Worm (Caenorhabditis elegans) whole organism, L1 larva: ENCODE measurements around the gene F49F1.11.
"Not testable (repeated sequence)": the region's sequence is repeated elsewhere in the genome, so short reads cannot be mapped to it uniquely, and the experiment has no call there.

Source experiments
- F16B12.6 ChIP-seq: fragments of 150-350 bp; optimal IDR thresholded peaks from 2 replicates; lab custom pipeline; 2014; ENCODE audit warnings: missing biosample characterization, missing genetic modification characterization
- aha-1 ChIP-seq: fragments of 150-350 bp; optimal IDR thresholded peaks from 2 replicates; lab custom pipeline; 2014; ENCODE audit warnings: missing biosample characterization, missing genetic modification characterization
- alr-1 ChIP-seq: fragments of 200-800 bp; sonication (Bioruptor generic); optimal IDR thresholded peaks from 2 replicates; lab custom pipeline; 2018; ENCODE audit warnings: borderline replicate concordance, mild to moderate bottlenecking, missing genetic modification characterization, missing compliant biosample characterization
- ceh-8 ChIP-seq: fragments of 200-800 bp; sonication (Bioruptor generic); optimal IDR thresholded peaks from 2 replicates; lab custom pipeline; 2018; ENCODE audit warnings: mild to moderate bottlenecking, missing genetic modification characterization, moderate library complexity, missing compliant biosample characterization
- ceh-88 ChIP-seq: fragments of 200-800 bp; sonication (Bioruptor generic); IDR thresholded peaks from 2 replicates; pipeline ENCODE4 v1.3.6; 2022; ENCODE audit warnings: missing genetic modification characterization, missing compliant biosample characterization
- dpl-1 ChIP-seq, 3 experiments: fragments of 150-350 bp in 2 of 3; sonication (generic microtip) in 1 of 3; optimal IDR thresholded peaks; 2 replicates each; lab custom pipeline; 2014 to 2017; ENCODE audit warnings: missing biosample characterization in 3 of 3, missing genetic modification characterization in 3 of 3, missing genetic modification reagents in 3 of 3
- dsc-1 ChIP-seq: sonication (generic microtip); optimal IDR thresholded peaks from 2 replicates; lab custom pipeline; 2016; ENCODE audit warnings: mild to moderate bottlenecking, missing genetic modification characterization, missing compliant biosample characterization
- efl-1 ChIP-seq, 4 experiments: fragments of 150-350 bp; optimal IDR thresholded peaks in 3 of 4; peaks in 1 of 4; 1 replicate in 1 of 4; 2 replicates in 3 of 4; lab custom pipeline; 2014; ENCODE audit warnings: missing biosample characterization in 2 of 4, missing genetic modification characterization in 2 of 4, missing genetic modification reagents in 2 of 4
- egl-13 ChIP-seq: sonication (generic microtip); optimal IDR thresholded peaks from 2 replicates; lab custom pipeline; 2016; ENCODE audit warnings: missing genotype, missing genetic modification reagents, missing genetic modification characterization, missing compliant biosample characterization
- egl-27 ChIP-seq, 2 experiments: fragments of 150-350 bp in 1 of 2; sonication (generic microtip); optimal IDR thresholded peaks; 3 replicates each; lab custom pipeline; 2017 to 2018; ENCODE audit warnings: missing biosample characterization in 2 of 2, missing genetic modification characterization in 2 of 2, missing genetic modification reagents in 2 of 2
- fkh-8 ChIP-seq: sonication (generic microtip); optimal IDR thresholded peaks from 2 replicates; lab custom pipeline; 2016; ENCODE audit warnings: mild to moderate bottlenecking, missing genetic modification characterization, missing compliant biosample characterization
- grh-1 ChIP-seq: fragments of 200-800 bp; sonication (Bioruptor generic); IDR thresholded peaks from 2 replicates; pipeline ENCODE4 v1.3.6; 2022; ENCODE audit warnings: missing genetic modification reagents, missing genetic modification characterization, missing compliant biosample characterization
- isw-1 ChIP-seq: fragments of 200-800 bp; sonication (Bioruptor generic); IDR thresholded peaks from 2 replicates; pipeline ENCODE4 v1.3.6; 2022; ENCODE audit warnings: missing genetic modification characterization, missing compliant biosample characterization
- lin-14 ChIP-seq: fragments of 200-800 bp; sonication (Bioruptor generic); optimal IDR thresholded peaks from 2 replicates; lab custom pipeline; 2018; ENCODE audit warnings: mild to moderate bottlenecking, missing genetic modification characterization, moderate library complexity, missing compliant biosample characterization
- lin-15B ChIP-seq: fragments of 150-350 bp; sonication (generic microtip); optimal IDR thresholded peaks from 3 replicates; lab custom pipeline; 2014; ENCODE audit warnings: missing biosample characterization, missing genetic modification characterization
- lin-35 ChIP-seq, 2 experiments: fragments of 150-350 bp; optimal IDR thresholded peaks; 2 replicates each; lab custom pipeline; 2014; ENCODE audit warnings: missing biosample characterization in 2 of 2, missing genetic modification characterization in 2 of 2, missing genetic modification reagents in 2 of 2
- lir-3 ChIP-seq: sonication (generic microtip); optimal IDR thresholded peaks from 2 replicates; lab custom pipeline; 2016; ENCODE audit warnings: mild to moderate bottlenecking, missing genetic modification characterization, moderate library complexity, missing compliant biosample characterization; ENCODE audit not compliant: poor library complexity
- lsy-2 ChIP-seq, 2 experiments: fragments of 150-350 bp; optimal IDR thresholded peaks; 2 replicates each; lab custom pipeline; 2014; ENCODE audit warnings: missing biosample characterization in 2 of 2, missing genetic modification characterization in 2 of 2
- mab-9 ChIP-seq: fragments of 200-800 bp; sonication (Bioruptor generic); IDR thresholded peaks from 2 replicates; pipeline ENCODE4 v1.3.6; 2022; ENCODE audit warnings: missing genetic modification reagents, missing genetic modification characterization, missing compliant biosample characterization
- nhr-19 ChIP-seq: fragments of 200-800 bp; sonication (Bioruptor generic); conservative IDR thresholded peaks from 2 replicates; pipeline ENCODE4 v1.3.6; 2022; ENCODE audit warnings: missing genetic modification characterization, missing compliant biosample characterization
- nhr-20 ChIP-seq: sonication (generic microtip); optimal IDR thresholded peaks from 2 replicates; lab custom pipeline; 2016; ENCODE audit warnings: mild to moderate bottlenecking, missing genetic modification characterization, missing compliant biosample characterization
- nhr-47 ChIP-seq: sonication (generic microtip); optimal IDR thresholded peaks from 2 replicates; lab custom pipeline; 2016; ENCODE audit warnings: mild to moderate bottlenecking, missing genetic modification characterization, moderate library complexity, missing compliant biosample characterization
- nhr-71 ChIP-seq: sonication (generic microtip); optimal IDR thresholded peaks from 2 replicates; lab custom pipeline; 2016; ENCODE audit warnings: mild to moderate bottlenecking, missing genetic modification characterization, moderate library complexity, missing compliant biosample characterization
- nhr-85 ChIP-seq: sonication (generic microtip); peaks from one replicate; lab custom pipeline; 2016; ENCODE audit warnings: missing genetic modification characterization, inconsistent platforms, missing compliant biosample characterization
- nhr-90 ChIP-seq: sonication (generic microtip); optimal IDR thresholded peaks from 2 replicates; lab custom pipeline; 2016; ENCODE audit warnings: mild to moderate bottlenecking, missing genetic modification characterization, missing compliant biosample characterization; ENCODE audit not compliant: poor library complexity
- pag-3 ChIP-seq: sonication (generic microtip); optimal IDR thresholded peaks from 2 replicates; lab custom pipeline; 2017; ENCODE audit warnings: missing genetic modification characterization, mild to moderate bottlenecking, missing compliant biosample characterization, antibody characterized with exemption, borderline replicate concordance; ENCODE audit not compliant: insufficient read depth
- rnt-1 ChIP-seq: sonication (generic microtip); optimal IDR thresholded peaks from 2 replicates; lab custom pipeline; 2016; ENCODE audit warnings: mild to moderate bottlenecking, missing genetic modification characterization, moderate library complexity, missing compliant biosample characterization
- snu-23 ChIP-seq: sonication (generic microtip); optimal IDR thresholded peaks from 2 replicates; lab custom pipeline; 2016; ENCODE audit warnings: missing genetic modification characterization, missing compliant biosample characterization
- swsn-7 ChIP-seq: sonication (generic microtip); optimal IDR thresholded peaks from 2 replicates; lab custom pipeline; 2016; ENCODE audit warnings: missing genetic modification characterization, missing compliant biosample characterization
- tbx-2 ChIP-seq: sonication (generic microtip); optimal IDR thresholded peaks from 2 replicates; lab custom pipeline; 2016; ENCODE audit warnings: missing genetic modification characterization, missing compliant biosample characterization
- unc-86 ChIP-seq: sonication (generic microtip); optimal IDR thresholded peaks from 2 replicates; lab custom pipeline; 2016; ENCODE audit warnings: missing genetic modification characterization, missing compliant biosample characterization
- unc-98 ChIP-seq: fragments of 200-800 bp; sonication (Bioruptor generic); IDR thresholded peaks from 2 replicates; pipeline ENCODE4 v1.3.6; 2022; ENCODE audit warnings: missing genetic modification characterization, missing compliant biosample characterization
- vab-15 ChIP-seq: sonication (generic microtip); optimal IDR thresholded peaks from 2 replicates; lab custom pipeline; 2017; ENCODE audit warnings: missing genotype, mild to moderate bottlenecking, missing genetic modification characterization, missing compliant biosample characterization
- xbp-1 ChIP-seq: sonication (generic microtip); optimal IDR thresholded peaks from 2 replicates; lab custom pipeline; 2016; ENCODE audit warnings: missing genetic modification characterization, missing compliant biosample characterization
- zag-1 ChIP-seq: fragments of 150-350 bp; optimal IDR thresholded peaks from 2 replicates; lab custom pipeline; 2014; ENCODE audit warnings: missing biosample characterization, missing genetic modification characterization
- ztf-11 ChIP-seq, 2 experiments: sonication (generic microtip); optimal IDR thresholded peaks; 2 replicates each; lab custom pipeline; 2016 to 2017; ENCODE audit warnings: missing genetic modification characterization in 2 of 2, missing biosample characterization in 1 of 2, missing compliant biosample characterization in 1 of 2

F49F1.11 gene

ce11 chrIV:4141311-4141710, at the start of gene F49F1.11:
TSS of gene F49F1.11 (minus strand) at chrIV:4141411.
- no peak for TF ChIP-seq lir-3
- no peak for TF ChIP-seq dpl-1 (GFP tag; optimal IDR thresholded peaks at IDR 0.05; lab: Kevin White, UChicago)
- TF ChIP-seq lin-15B: no peak
- TF ChIP-seq isw-1 (GFP tag; lab: Robert Waterston, UW): no peak
- TF ChIP-seq pag-3 (tag; lab: Kevin White, UChicago): no peak
- TF ChIP-seq zag-1: no peak
- no peak for TF ChIP-seq alr-1 (tag; lab: Kevin White, UChicago)
- TF ChIP-seq ztf-11 (tag; optimal IDR thresholded peaks at IDR 0.05; lab: Kevin White, UChicago): no peak
- TF ChIP-seq grh-1: no peak
- TF ChIP-seq aha-1 (tag; lab: Kevin White, UChicago): no peak
- no peak for TF ChIP-seq nhr-71
- TF ChIP-seq ceh-8: no peak
- TF ChIP-seq snu-23 (GFP tag; lab: Kevin White, UChicago): no peak

- not testable (repeated sequence) for TF ChIP-seq nhr-19; pag-3 (tag; lab: Kevin White, UChicago); egl-27 (tag; optimal IDR thresholded peaks at IDR 0.05; lab: Kevin White, UChicago)
Observed at ce11 chrIV:4186099-4186498, 44.9 kb upstream of the F49F1.11 start, which contains the start of gene K08D10.11. TSS of gene K08D10.11 (minus strand) at chrIV:4186199.

DNA sequence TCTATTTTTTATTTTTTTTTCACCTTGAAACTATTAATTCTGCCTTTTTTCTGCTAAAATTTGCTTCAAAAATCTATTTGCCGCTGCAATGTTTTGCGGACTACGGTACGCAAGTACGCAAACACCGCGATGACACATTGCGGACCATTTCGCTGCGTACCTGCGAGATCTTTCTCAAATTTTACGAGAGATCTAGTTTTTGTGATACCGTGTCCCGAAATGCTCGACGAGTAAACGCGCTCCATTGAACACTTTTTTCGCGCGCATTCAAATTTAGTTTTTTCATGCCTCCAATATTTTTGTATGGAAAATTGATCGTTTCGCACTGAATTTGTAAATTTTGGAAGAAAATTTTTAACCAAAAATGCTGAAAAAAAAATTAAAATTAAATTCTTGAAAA, 43.6 kb upstream of the F49F1.11 start:
- peak; percentile 97 for TF ChIP-seq ceh-88
- peak; percentile 74 for TF ChIP-seq nhr-47 (tag; lab: Kevin White, UChicago)
- TF ChIP-seq F16B12.6 (tag; lab: Kevin White, UChicago): peak; percentile 46
- TF ChIP-seq efl-1 (optimal IDR thresholded peaks at IDR 0.05; lab: Kevin White, UChicago): peak; percentile 47 to 71
- peak; percentile 74 to 97 for TF ChIP-seq efl-1 (GFP tag; optimal IDR thresholded peaks at IDR 0.05 in 1 of 2; lab: Kevin White, UChicago)
- peak; percentile 98 for TF ChIP-seq nhr-19
- peak; percentile 74 for TF ChIP-seq nhr-71
- peak; percentile 31 for TF ChIP-seq egl-13
- TF ChIP-seq nhr-90 (tag; lab: Kevin White, UChicago): peak; percentile 45
- peak; percentile 40 for TF ChIP-seq swsn-7
- TF ChIP-seq unc-98 (GFP tag; lab: Robert Waterston, UW): peak; percentile 87
- peak; percentile 92 for TF ChIP-seq mab-9
- peak; percentile 98 for TF ChIP-seq isw-1 (GFP tag; lab: Robert Waterston, UW)
- TF ChIP-seq nhr-20 (tag; lab: Kevin White, UChicago): peak; percentile 40
- peak; percentile 99 for TF ChIP-seq grh-1
- TF ChIP-seq tbx-2: peak; percentile 44
- TF ChIP-seq lin-15B: peak; percentile 27
- TF ChIP-seq rnt-1 (tag; lab: Kevin White, UChicago): peak; percentile 62
- peak; percentile 45 for TF ChIP-seq lin-14 (GFP tag; lab: Kevin White, UChicago)
- peak; percentile 64 to 76 for TF ChIP-seq lsy-2 (tag; optimal IDR thresholded peaks at IDR 0.05; lab: Kevin White, UChicago)
- peak; percentile 22 for TF ChIP-seq dsc-1 (tag; lab: Kevin White, UChicago)
- TF ChIP-seq nhr-85 (tag; lab: Kevin White, UChicago): peak; percentile 66
- peak; percentile 42 for TF ChIP-seq xbp-1
- TF ChIP-seq dpl-1 (GFP tag; optimal IDR thresholded peaks at IDR 0.05; lab: Kevin White, UChicago): peak; percentile 43 to 71 (median 64)
- peak; percentile 22 for TF ChIP-seq unc-86 (tag; lab: Kevin White, UChicago)
- peak; percentile 47 for TF ChIP-seq snu-23 (GFP tag; lab: Kevin White, UChicago)
- TF ChIP-seq lin-35 (GFP tag; optimal IDR thresholded peaks at IDR 0.05; lab: Kevin White, UChicago): peak; percentile 58 to 71
- TF ChIP-seq fkh-8 (tag; lab: Kevin White, UChicago): peak; percentile 16
- TF ChIP-seq, all 84 proteins: peak for 27; not testable (repeated sequence) for 57

- TF ChIP-seq efl-1 (optimal IDR thresholded peaks at IDR 0.05; lab: Kevin White, UChicago) (peak in 1 of 2 experiments; percentile 15), efl-1 (GFP tag; optimal IDR thresholded peaks at IDR 0.05 in 1 of 2; lab: Kevin White, UChicago) (peak in 1 of 2 experiments; percentile 63), vab-15 (tag; lab: Kevin White, UChicago) (peak; percentile 35), lsy-2 (tag; optimal IDR thresholded peaks at IDR 0.05; lab: Kevin White, UChicago) (peak in 1 of 2 experiments; percentile 36)
Observed at ce11 chrIV:4180032-4180431, 38.8 kb upstream of the F49F1.11 start.
